Worm (Caenorhabditis elegans) whole organism, dauer: ENCODE results near the gene F54A3.5.
"Not testable (repeated sequence)": the region's sequence is repeated elsewhere in the genome, so short reads cannot be mapped to it uniquely, and the experiment has no call there.

Experiments
- unc-62 ChIP-seq: sonication (generic microtip); optimal IDR thresholded peaks from 2 replicates; lab custom pipeline; 2017; ENCODE audit warnings: missing biosample characterization, missing genetic modification reagents, missing genetic modification characterization

Gene F54A3.5

DNA sequence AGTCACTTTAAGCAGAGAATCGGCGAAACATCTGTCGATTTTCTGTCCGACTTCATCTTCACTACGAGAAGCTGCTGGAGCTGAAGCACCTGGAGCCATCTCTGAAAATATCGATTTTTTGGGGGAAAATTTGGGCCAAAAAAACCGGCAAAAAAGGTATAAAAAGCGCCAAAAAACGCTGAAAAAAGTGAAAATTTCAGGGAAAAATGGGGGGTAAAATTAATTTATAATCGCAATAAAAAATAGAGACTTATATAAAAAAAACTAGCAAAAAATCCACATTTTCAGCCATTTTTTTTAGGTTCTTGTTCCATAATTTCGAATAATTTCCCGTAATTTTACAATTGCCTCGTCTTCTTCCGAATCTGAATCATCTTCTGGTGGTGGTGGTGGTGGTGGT lies at the start of gene F54A3.5:
Gene F54A3.5 (minus strand): TSS at position 101 of the 400 bp plus-strand sequence.
- TF ChIP-seq unc-62: no peak

DNA sequence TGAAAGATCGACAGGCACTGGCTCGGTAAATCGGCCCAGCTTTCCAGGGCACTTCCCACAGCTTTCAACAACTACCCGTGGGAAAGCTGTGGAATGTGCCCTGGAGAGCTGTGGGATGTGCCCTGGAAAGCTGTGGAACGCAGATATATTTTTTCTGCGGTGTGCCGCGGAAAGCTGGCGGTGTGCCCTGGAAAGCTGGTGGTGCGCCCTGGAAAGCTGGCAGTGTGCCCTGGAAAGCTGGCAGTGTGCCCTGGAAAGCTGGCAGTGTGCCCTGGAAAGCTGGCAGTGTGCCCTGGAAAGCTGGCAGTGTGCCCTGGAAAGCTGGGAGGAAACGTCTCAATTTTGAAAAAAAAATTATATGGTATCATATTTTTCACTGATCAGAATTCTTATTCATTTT lies 48.2 kb upstream of the F54A3.5 start:
- no peak for TF ChIP-seq unc-62

DNA sequence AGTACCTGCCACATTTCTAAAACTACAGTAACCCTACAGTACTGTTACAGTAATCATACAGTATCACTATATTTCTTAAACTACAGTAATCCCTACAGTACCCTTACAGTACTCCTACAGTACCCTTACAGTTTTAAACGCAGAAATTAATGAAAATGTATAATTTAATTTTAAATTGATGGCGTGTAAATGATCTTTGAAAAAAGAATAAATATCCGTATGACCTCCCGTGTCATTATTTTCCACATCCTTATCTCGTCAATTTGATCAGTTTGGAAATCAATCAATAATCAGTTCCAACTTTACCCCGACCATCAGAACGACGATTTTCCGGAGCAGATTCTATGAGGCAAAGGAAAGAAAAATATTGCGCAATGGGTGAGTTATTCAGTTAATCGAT lies 29.4 kb upstream of the F54A3.5 start, which contains the start of gene K09F6.3:
Gene K09F6.3 (plus strand): TSS at position 301 of the 400 bp plus-strand sequence.
- TF ChIP-seq unc-62: not testable (repeated sequence)

DNA sequence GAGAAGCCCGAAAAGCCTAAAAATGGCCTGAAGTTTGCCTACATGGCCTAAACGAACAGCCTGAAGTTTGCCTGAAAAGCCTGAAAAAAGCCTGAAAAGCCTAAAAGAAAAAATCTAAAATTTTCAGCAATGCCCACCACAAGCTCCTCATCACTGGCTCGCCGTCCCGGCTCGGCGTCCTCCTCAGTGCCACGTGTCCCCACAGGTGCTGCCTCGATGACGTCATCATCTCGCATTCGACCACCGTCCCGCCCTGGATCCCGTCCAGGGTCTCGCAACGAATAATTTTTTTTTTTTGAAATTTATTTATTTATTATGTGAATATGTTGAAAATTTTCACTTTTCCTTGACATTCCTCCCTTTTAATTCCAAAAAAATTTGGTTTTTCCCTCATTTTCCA lies 28.2 kb upstream of the F54A3.5 start:
- TF ChIP-seq unc-62: no peak

DNA sequence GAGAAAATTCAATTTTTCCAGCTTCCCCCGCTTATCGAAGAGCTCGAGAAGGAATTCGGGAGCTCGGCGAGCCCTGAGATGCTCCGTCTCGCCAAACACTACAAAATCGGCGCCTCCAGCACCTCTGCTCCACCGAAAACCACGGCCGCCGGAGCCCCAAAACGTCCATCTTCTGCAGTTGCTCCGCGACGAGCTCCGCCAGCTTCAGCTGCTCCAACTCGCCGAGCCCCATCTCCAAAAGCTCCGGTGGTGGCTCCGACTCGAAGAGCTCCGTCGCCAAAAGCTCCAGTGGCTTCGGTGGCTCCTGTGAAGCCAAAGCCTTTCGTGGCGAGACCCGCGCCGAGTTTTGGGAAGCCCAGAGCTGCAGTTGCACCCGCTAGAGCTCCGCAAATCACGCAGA lies 26.1 kb upstream of the F54A3.5 start:
- no peak for TF ChIP-seq unc-62

DNA sequence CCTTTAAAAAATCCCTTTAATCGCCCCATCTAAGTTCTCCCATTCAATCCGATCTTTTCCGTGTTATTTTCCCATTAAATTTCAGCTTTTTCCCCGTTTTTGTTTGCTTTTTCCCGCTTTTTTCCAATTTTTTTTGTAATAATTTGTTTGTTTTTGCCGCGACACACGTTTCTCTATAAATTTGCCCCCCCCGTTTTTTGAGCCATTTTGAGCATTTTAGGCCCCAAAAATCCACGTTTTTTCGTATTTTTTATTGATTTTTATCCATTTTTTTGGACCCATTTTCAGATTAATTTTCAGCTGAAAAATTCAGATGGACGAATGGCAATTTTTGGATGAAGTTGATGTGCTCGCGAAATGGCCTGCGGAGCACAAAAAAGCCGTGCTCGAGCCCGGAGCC lies 17.8 kb upstream of the F54A3.5 start, which contains the start of gene F54A3.2:
Gene F54A3.2 (plus strand): TSS at position 301 of the 400 bp plus-strand sequence.
- no peak for TF ChIP-seq unc-62

DNA sequence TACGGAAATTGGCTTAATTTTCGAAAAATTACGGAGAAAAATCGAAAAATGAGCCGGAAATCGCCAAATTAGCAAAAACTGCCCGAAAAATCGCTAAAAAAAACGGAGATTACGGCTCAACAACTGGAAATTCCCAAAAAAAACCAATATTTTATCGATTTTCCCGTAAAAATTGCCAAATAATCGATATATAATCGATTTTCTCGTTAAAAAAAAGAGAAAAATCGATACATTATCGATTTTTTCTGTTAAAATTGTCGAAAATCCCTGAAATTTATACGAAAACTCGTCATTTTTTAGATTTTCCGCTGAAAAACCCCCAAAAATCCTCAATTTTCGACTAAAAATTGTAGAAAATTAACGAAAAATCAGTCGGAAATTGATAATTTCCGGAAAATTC lies 10.8 kb upstream of the F54A3.5 start:
- TF ChIP-seq unc-62: no peak

DNA sequence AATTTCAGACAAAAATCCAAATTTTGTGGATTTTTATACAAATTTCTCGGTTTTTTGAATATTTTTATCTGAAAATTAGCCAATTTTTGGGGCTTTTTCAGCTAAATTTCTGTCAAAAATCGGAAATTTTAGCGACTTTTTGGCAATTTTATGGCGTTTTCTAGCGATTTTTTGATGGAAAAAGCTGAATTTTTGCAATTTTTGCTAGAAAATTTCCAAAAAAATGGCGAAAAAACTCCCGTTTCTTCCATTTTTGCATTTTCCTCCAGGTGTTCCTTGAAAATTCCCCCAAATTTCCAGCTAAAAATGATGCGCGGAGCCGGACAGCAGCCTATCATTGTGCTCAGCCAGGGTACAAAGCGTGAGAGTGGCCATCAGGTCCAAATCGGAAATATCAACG lies 7.7 kb upstream of the F54A3.5 start, which contains the start of gene cct-3:
Gene cct-3 (plus strand): TSS at position 301 of the 400 bp plus-strand sequence.
- TF ChIP-seq unc-62: no peak

DNA sequence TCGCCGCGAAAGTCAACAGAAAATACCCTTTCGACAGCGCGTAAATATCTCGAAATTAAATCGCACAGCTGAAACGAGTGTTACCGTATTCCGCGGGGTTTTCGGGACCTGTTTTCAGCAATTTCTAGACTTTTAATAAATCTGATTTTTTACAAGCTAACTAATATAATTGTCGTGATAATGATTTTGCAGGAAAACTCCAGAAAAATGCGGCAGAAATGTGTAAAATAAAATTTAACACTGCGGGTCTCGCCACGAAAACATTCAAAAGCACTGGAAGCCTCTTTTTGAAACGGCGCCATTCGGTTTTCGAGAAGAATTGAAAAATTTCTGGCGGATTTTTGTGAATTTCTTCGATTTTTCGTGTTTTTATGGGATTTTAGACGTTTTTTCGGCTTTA lies 6.9 kb upstream of the F54A3.5 start, which contains the start of gene F54A3.6:
Gene F54A3.6 (minus strand): TSS at position 42 of the 400 bp plus-strand sequence.
- not testable (repeated sequence) for TF ChIP-seq unc-62

DNA sequence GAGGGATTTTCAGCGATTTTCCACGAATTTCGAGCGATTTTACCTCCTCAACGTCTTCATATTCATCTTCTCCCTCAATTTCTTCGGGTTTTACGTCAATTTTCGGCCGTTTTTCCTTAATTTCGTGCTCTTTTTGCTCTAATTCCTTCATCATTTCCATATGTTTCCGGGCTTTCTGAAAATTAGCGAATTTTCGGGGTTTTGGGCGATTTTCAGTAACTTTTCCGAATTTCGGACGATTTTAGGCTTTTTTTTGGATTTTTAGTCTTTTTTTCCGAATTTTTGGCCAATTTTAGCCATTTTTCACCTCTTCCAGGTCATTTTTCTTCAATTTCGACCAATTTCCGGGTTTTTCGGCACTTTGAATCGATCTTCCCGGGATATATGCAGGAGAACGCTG lies 4.9 kb upstream of the F54A3.5 start:
- no peak for TF ChIP-seq unc-62

DNA sequence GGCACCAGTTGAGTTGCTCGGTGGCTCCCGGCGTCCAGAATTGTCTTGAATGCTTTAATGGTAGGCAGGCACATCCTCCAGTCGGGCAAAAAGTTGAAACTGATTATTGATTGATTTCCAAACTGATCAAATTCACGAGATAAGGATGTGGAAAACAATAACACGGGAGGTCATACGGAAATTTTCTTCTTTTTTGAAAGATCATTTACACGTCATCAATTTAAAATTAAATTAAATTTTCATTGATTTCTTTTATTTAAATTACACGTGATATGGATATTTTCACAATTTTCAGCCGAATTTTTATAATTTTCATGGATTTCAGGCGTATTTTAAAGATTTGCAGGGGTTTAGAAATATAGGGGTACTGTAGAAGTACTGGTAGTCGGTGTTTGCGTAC lies 2.0 kb downstream of the F54A3.5 start, which contains the start of gene cbs-2:
Gene cbs-2 (minus strand): TSS at position 101 of the 400 bp plus-strand sequence.
- TF ChIP-seq unc-62: no peak

DNA sequence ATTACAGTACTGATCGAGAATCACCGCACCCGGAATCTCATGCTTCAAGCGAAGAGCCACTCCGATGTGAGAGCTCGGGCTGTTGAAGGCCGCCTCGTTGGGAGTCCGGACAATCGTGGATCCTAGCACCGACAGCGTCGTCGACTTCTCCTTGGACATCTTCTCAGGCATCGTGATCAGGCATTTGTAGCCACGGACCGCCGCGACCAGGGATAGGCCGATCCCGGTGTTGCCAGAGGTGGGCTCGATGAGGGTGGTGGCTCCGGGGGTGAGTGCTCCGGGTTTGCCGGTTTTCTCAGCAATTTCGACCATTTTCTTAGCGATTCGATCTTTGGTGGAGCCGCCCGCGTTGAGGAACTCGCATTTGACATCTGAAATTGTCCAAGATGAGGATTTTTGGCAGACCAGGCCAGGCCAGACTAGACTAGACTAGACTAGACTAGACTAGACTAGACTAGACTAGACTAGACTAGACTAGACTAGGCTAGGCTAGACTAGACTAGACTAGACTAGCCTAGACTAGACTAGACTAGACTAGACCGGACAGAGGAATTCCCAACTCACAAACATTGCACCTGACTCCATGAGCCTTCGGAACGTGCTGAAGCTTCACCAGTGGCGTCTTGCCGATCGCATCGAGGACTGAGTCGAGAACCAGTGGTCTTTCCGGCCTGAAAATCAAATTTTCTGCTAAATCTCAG lies 4.2 kb downstream of the F54A3.5 start:
- TF ChIP-seq unc-62: no peak

DNA sequence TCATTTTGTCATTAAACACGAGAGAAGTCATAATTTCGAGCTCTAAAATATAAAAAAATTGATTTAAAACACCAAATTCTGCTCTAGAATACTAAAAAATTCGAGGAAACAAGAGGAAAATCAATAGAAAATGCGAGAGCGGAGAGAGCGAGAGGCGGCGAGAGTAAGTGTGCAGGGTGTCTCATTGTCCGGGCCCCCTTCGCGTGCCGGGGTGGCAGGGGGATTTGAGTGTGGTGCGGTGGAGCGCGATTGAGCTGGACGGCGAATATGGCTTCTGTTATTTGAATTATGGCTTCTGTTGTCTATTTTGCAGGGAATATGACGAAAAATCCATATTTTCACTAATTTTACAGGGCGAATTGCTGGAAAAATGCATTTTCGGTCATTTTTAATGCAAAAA lies 5.6 kb downstream of the F54A3.5 start, which contains the start of gene Y59C2A.3:
Gene Y59C2A.3 (minus strand): TSS at position 42 of the 400 bp plus-strand sequence.
- TF ChIP-seq unc-62: no peak

DNA sequence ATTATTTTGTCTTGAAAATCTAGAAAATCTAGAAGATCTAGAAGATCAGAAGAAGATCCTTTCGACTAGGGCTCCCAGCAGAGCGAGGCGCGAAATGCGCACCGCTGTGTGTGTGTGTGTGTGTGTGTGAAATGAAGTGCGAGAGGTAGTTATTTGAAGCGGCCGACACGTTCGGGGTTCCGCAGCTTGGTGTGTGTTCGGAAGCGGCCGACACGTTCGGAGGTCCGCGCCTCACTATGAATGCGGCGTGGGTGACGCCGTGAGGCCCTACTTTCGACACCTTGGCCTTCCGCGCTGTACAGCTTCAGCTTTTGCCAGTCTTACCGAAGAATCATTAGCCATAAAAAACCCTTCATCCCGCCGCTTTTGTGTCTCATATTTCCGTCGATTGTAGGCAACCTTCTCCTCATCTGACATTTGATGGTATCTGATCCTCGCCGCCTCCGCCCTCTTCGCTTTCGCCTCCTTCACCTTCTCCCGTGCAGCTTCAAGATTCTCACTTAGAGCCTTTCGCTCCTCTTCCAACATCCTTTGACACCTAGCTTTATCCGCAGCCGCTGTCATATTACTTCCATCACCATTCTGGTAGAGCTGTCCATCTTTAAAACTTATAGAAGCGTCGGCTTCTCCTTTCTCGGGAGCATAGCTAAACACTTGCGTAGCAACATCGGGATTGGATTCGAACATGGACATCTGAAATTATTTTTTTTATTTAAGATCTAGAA lies 8.4 kb downstream of the F54A3.5 start:
- no peak for TF ChIP-seq unc-62

DNA sequence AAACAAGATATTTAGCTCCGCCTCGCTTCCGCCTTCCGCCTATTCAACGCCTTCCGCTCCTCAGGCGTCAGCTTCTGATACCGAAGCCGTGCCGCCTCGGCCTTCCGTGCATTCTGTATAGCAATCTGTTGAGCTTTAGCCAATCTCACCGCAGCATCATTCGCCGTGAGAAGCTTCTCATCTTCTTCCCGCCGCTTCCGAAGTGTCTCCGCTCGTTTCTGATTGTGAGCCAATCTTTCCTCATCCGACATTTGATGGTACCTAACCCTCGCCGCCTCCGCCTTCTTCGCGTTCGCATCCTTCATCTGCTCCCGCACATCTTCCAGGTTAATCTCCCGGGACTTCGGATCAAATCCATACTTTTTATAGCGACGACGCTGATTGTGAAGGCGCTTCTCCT lies 10.0 kb downstream of the F54A3.5 start:
- TF ChIP-seq unc-62: no peak

DNA sequence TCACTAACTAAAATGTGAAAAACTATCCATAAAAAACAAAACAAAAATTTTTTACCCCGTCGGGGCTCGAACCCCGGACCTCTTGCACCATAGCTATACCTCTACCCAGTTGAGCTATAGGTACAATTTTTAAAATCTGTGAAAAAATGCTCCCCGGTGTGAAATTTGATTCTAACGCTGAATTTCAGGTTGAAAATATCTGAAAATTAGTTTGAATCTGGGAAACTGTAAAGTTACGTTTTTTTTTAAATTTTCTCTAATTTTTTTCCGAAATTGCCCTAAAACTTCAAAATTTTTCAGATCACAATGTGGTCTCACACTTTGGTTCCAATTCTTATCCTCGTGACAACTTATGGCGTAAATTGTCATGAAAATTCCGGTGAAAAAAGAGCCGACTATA lies 17.7 kb downstream of the F54A3.5 start, which contains the start of gene Y59C2A.1:
Gene Y59C2A.1 (plus strand): TSS at position 301 of the 400 bp plus-strand sequence.
- no peak for TF ChIP-seq unc-62

DNA sequence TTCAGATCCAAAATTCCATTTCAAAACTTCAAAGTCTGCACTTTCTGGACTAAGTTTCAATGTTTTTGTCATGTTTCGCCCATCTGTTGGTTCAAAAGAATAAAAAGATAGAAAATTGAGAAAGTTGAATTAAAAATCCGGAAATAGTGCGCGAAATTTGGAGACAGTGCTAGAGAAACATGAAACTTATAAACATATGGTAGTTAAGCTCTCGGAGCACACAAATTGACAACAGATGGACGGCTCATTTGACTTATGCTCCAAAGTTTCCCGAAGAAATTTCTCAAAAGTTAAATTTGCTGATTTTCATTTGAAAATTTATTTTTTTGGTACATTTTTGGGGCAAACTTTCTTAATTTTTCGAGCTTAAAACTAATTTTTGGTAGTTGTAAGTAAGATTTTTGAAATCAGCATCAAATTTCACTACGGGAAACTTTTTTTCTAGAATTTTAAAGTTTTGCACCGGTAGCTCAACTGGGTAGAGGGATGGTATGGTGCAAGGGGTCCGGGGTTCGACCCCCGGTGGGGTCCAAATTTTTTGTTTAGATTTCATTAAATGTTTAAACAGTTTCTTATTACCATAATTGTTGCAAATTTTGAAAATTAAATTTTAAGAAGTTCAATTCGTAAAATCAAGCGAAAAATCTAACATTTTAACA lies 19.3 kb downstream of the F54A3.5 start:
- no peak for TF ChIP-seq unc-62
